Worm (Caenorhabditis elegans): ENCODE measurements around the gene ZK1128.7.

DNA sequence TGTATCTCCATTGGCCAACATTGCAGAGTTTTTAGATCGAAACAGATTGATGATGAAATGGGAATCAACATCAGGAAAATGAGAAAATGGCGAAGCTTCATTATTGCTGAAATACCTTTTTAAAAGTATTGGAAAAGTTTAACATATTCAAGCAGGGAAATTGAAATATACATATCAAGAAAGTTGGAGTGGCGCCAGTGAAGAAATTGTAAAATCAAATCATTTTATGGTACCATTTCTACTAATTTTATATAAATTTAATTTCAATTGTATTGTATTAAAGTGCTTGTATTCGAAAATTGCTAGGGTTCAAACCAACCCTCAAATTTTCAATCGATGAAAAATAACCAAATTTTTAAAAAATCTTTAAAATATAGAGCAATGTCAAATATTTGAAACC lies 30.4 kb upstream of the ZK1128.7 start, which contains the start of gene srt-55:
- TF ChIP-seq mep-1 (tag; optimal IDR thresholded peaks at IDR 0.05) (no peak), nhr-10 (tag; optimal IDR thresholded peaks at IDR 0.05) (no peak), unc-62 (GFP tag; optimal IDR thresholded peaks at IDR 0.05 in 1 of 2) (no peak), unc-62 (tag; optimal IDR thresholded peaks at IDR 0.05) (no peak), nhr-28 (tag; optimal IDR thresholded peaks at IDR 0.05) (no peak), set-16 (GFP tag; IDR thresholded peaks at IDR 0.05) (no peak)
